Fruit fly (Drosophila melanogaster) whole organism, pupa: ENCODE data around the gene CG13101.

Source experiments
- CG14655 ChIP-seq: fragments of 200-800 bp; sonication (Bioruptor generic); optimal IDR thresholded peaks from 3 replicates; lab custom pipeline; 2017; ENCODE audit warnings: mild to moderate bottlenecking, missing biosample characterization, missing genetic modification reagents, missing genetic modification characterization
- CG34367 ChIP-seq: fragments of 200-800 bp; sonication (Bioruptor generic); optimal IDR thresholded peaks from 2 replicates; lab custom pipeline; 2018; ENCODE audit warnings: missing biosample characterization, mild to moderate bottlenecking, missing genetic modification characterization
- CG9948 ChIP-seq: fragments of 200-800 bp; sonication (Bioruptor generic); optimal IDR thresholded peaks from 2 replicates; lab custom pipeline; 2018; ENCODE audit warnings: missing biosample characterization, mild to moderate bottlenecking, missing genetic modification characterization, moderate library complexity
- gl ChIP-seq: fragments of 200-800 bp; sonication (Bioruptor generic); optimal IDR thresholded peaks from 2 replicates; lab custom pipeline; 2018; ENCODE audit warnings: missing biosample characterization, mild to moderate bottlenecking, missing genetic modification characterization

DNA sequence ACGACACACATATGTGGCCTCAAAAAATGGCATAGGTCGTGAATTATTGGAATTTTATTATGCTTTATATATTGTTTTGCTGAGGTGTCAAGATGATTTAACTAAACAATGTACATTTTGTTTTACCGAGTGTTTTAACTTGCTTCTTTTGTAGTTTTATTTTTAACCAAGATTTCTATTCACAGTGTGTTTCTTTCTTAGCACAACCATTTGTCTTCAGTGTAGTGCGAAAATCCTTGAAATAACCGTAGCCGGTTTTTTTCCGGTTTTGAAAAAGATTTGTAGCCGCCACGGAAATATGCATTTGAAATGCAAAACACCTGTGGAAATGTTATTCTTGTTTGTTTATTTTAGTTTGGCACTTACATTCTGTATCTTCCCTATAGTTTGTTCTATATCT, 27.5 kb downstream of the CG13101 start:
- TF ChIP-seq CG34367 (tag; lab: Kevin White, UChicago) (no peak), CG9948 (tag; lab: Kevin White, UChicago) (no peak), CG14655 (GFP tag; lab: Kevin White, UChicago) (no peak), gl (tag; lab: Kevin White, UChicago) (no peak)
